Worm (Caenorhabditis elegans): ENCODE data around the gene Y67D8B.1.

Y67D8B.1 gene

DNA sequence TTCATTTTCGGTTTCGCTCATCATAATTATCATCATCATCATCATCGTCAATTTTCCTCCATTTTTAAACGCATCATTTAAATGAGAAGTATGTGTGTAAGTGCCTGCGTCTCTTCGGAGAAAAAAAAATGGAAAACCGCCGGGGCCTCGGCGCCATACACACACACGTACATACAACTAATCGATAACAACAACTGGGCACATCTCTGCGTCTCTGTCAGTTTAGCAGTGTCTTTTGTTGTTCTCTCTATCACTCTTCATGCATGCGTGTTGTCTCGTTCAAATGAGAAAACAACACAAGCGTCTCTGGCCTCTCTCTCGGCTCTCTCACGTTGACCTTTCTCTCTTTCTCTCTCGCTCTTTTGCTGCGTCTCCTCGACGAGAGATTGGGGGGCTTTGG is 11.6 kb downstream of the Y67D8B.1 start (continued):
- TF ChIP-seq sma-9 (GFP tag; optimal IDR thresholded peaks at IDR 0.05) (peak; percentile 97), sma-9 (tag; optimal IDR thresholded peaks at IDR 0.05) (no peak), ceh-82 (tag; optimal IDR thresholded peaks at IDR 0.05) (no peak), nhr-12 (tag; optimal IDR thresholded peaks at IDR 0.05) (no peak), mab-5 (tag; optimal IDR thresholded peaks at IDR 0.05) (peak; percentile 87), ztf-1 (GFP tag; conservative IDR thresholded peaks at IDR 0.05) (no peak), nhr-11 (tag; optimal IDR thresholded peaks at IDR 0.05) (no peak), alr-1 (tag; optimal IDR thresholded peaks at IDR 0.05) (peak; percentile 3), zag-1 (tag; optimal IDR thresholded peaks at IDR 0.05) (peak; percentile 72), lin-13 (GFP tag; optimal IDR thresholded peaks at IDR 0.05) (peak; percentile 87), elt-3 (tag; optimal IDR thresholded peaks at IDR 0.05) (no peak), lin-39 (tag; optimal IDR thresholded peaks at IDR 0.05) (no peak), F13H6.1 (tag; optimal IDR thresholded peaks at IDR 0.05) (peak; percentile 98), fos-1 (tag; optimal IDR thresholded peaks at IDR 0.05) (peak; percentile 89), nhr-23 (tag; optimal IDR thresholded peaks at IDR 0.05) (peak; percentile 31)

DNA sequence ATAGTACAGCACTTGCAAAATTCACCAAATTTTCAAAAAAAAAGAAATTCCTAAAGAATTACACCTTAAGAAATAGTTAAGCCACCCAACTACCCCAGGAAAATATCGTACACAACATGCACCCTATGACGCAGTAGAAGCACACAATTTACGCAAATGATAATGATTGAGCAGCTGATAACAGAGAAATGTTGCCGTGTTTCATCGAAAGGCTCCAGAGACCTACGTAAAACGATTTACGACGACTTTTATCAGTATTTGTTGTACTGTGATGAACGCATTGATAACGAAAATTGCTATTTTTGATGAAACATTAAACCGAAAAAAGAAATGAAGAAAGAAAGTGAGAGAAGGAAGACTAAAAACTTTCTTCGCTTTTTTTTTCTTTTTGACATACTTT is 14.2 kb downstream of the Y67D8B.1 start:
- TF ChIP-seq crh-2 (tag; optimal IDR thresholded peaks at IDR 0.05) (peak; percentile 56), elt-3 (tag; optimal IDR thresholded peaks at IDR 0.05) (no peak), ztf-11 (tag; optimal IDR thresholded peaks at IDR 0.05) (no peak), blmp-1 (tag; optimal IDR thresholded peaks at IDR 0.05; ENCODE audit: insufficient read depth) (peak; percentile 31), alr-1 (tag; optimal IDR thresholded peaks at IDR 0.05) (no peak), nhr-12 (tag; optimal IDR thresholded peaks at IDR 0.05) (no peak), nhr-77 (tag; optimal IDR thresholded peaks at IDR 0.05) (no peak), gmeb-1 (tag; optimal IDR thresholded peaks at IDR 0.05) (peak; percentile 35), mdl-1 (tag; optimal IDR thresholded peaks at IDR 0.05) (no peak), F13H6.1 (tag; optimal IDR thresholded peaks at IDR 0.05) (peak; percentile 71), egl-27 (tag; optimal IDR thresholded peaks at IDR 0.05) (no peak), lin-11 (tag; optimal IDR thresholded peaks at IDR 0.05) (no peak), C34F6.9 (tag; optimal IDR thresholded peaks at IDR 0.05) (no peak), nhr-10 (tag; optimal IDR thresholded peaks at IDR 0.05) (no peak), fos-1 (tag; optimal IDR thresholded peaks at IDR 0.05) (peak; percentile 96), sma-9 (GFP tag; optimal IDR thresholded peaks at IDR 0.05) (peak; percentile 78), sma-9 (tag; optimal IDR thresholded peaks at IDR 0.05) (no peak), sem-4 (tag; optimal IDR thresholded peaks at IDR 0.05) (no peak), ceh-16 (tag; optimal IDR thresholded peaks at IDR 0.05) (no peak), lsy-2 (tag; optimal IDR thresholded peaks at IDR 0.05) (peak in 1 of 2 experiments; percentile 4), mbf-1 (tag; optimal IDR thresholded peaks at IDR 0.05) (no peak), lin-13 (GFP tag; optimal IDR thresholded peaks at IDR 0.05) (no peak), sma-3 (GFP tag; optimal IDR thresholded peaks at IDR 0.05) (peak; percentile 24), elt-1 (tag; optimal IDR thresholded peaks at IDR 0.05) (no peak), zag-1 (tag; optimal IDR thresholded peaks at IDR 0.05) (no peak), nhr-11 (tag; optimal IDR thresholded peaks at IDR 0.05) (no peak), snpc-4 (tag; optimal IDR thresholded peaks at IDR 0.05) (no peak), nhr-6 (tag; optimal IDR thresholded peaks at IDR 0.05) (no peak), R02D3.7 (tag; optimal IDR thresholded peaks at IDR 0.05) (no peak)

DNA sequence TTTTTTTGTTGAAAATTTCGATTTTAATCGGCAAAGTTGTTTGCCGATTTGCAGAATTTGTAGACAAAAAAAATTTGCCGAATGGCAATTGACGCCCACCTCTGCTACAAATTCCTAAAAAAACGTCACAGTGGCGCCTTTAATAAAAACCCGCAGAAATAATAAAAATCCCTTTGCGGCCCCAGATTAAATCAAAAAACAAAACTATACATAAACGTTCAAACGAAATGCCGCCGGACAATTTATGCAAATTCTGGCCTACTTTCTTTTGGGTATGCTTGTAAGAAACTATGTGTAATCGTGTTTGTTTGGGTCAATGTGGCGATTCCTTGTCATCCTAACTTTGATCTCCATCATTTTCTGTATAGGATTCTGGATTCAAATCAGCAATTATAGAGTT is 21.3 kb downstream of the Y67D8B.1 start, which contains the start of gene T23E1.1:
TSS of gene T23E1.1 (plus strand) at position 301 of the 400 bp plus-strand sequence.
- no peak for TF ChIP-seq R02D3.7 (tag; optimal IDR thresholded peaks at IDR 0.05)
- TF ChIP-seq sem-4 (tag; optimal IDR thresholded peaks at IDR 0.05): no peak
- TF ChIP-seq aly-2 (tag; optimal IDR thresholded peaks at IDR 0.05): no peak
- no peak for TF ChIP-seq peb-1 (tag; optimal IDR thresholded peaks at IDR 0.05)
- no peak for TF ChIP-seq F13H6.1 (tag; optimal IDR thresholded peaks at IDR 0.05)
- no peak for TF ChIP-seq Y55F3AM.14 (GFP tag; optimal IDR thresholded peaks at IDR 0.05)
- no peak for TF ChIP-seq dmd-4 (tag; optimal IDR thresholded peaks at IDR 0.05)
- no peak for TF ChIP-seq C34F6.9 (tag; optimal IDR thresholded peaks at IDR 0.05)
- TF ChIP-seq lin-39 (tag; optimal IDR thresholded peaks at IDR 0.05): no peak
- no peak for TF ChIP-seq unc-62 (GFP tag; optimal IDR thresholded peaks at IDR 0.05)
- no peak for TF ChIP-seq nhr-237 (tag; optimal IDR thresholded peaks at IDR 0.05)
- no peak for TF ChIP-seq mdl-1 (tag; optimal IDR thresholded peaks at IDR 0.05)
- no peak for TF ChIP-seq egl-27 (tag; optimal IDR thresholded peaks at IDR 0.05)
- no peak for TF ChIP-seq mab-5 (tag; optimal IDR thresholded peaks at IDR 0.05)
